Fruit fly (Drosophila melanogaster) whole organism, embryonic: ENCODE data around the gene CG34295.

Source experiments
- CG10147 ChIP-seq: fragments of 200-800 bp; sonication (Bioruptor generic); optimal IDR thresholded peaks from 2 replicates; lab custom pipeline; 2019; ENCODE audit warnings: missing biosample characterization, mild to moderate bottlenecking, missing genetic modification characterization, moderate library complexity
- CG10462 ChIP-seq: fragments of 200-800 bp; sonication (Bioruptor generic); optimal IDR thresholded peaks from 2 replicates; lab custom pipeline; 2016; ENCODE audit warnings: missing biosample characterization, missing genetic modification characterization
- CG12219 ChIP-seq: fragments of 200-800 bp; sonication (Bioruptor generic); optimal IDR thresholded peaks from 3 replicates; lab custom pipeline; 2018; ENCODE audit warnings: missing biosample characterization, mild to moderate bottlenecking, missing genetic modification characterization
- CG12299 ChIP-seq: fragments of 200-800 bp; sonication (Bioruptor generic); optimal IDR thresholded peaks from 2 replicates; lab custom pipeline; 2018; ENCODE audit warnings: missing biosample characterization, mild to moderate bottlenecking, missing genetic modification characterization
- CG12769 ChIP-seq: fragments of 200-800 bp; sonication (Bioruptor generic); optimal IDR thresholded peaks from 2 replicates; lab custom pipeline; 2019; ENCODE audit warnings: missing biosample characterization, mild to moderate bottlenecking, missing genetic modification characterization, moderate library complexity
- CG13624 ChIP-seq: fragments of 200-800 bp; sonication (Bioruptor generic); optimal IDR thresholded peaks from 2 replicates; lab custom pipeline; 2016; ENCODE audit warnings: missing biosample characterization, missing genetic modification characterization
- CG13894 ChIP-seq: fragments of 200-800 bp; sonication (Bioruptor generic); optimal IDR thresholded peaks from 3 replicates; lab custom pipeline; 2018; ENCODE audit warnings: missing biosample characterization, mild to moderate bottlenecking, missing genetic modification characterization, moderate library complexity
- CG18011 ChIP-seq: fragments of 200-800 bp; sonication (Bioruptor generic); optimal IDR thresholded peaks from 2 replicates; lab custom pipeline; 2017; ENCODE audit warnings: missing biosample characterization, missing genetic modification characterization, mild to moderate bottlenecking, moderate library complexity, missing genotype
- CG18599 ChIP-seq: fragments of 200-800 bp; sonication (Bioruptor generic); optimal IDR thresholded peaks from 3 replicates; lab custom pipeline; 2017; ENCODE audit warnings: missing biosample characterization, missing genetic modification characterization, mild to moderate bottlenecking, moderate library complexity, missing genetic modification reagents
- CG2129 ChIP-seq: fragments of 200-800 bp; sonication (Bioruptor generic); IDR thresholded peaks from 2 replicates; pipeline ENCODE4 v1.3.6; 2022; ENCODE audit warnings: missing biosample characterization, missing genetic modification characterization; ENCODE audit not compliant: partially characterized antibody
- CG31365 ChIP-seq: fragments of 200-800 bp; sonication (Bioruptor generic); optimal IDR thresholded peaks from 2 replicates; lab custom pipeline; 2018; ENCODE audit warnings: missing biosample characterization, mild to moderate bottlenecking, missing genetic modification characterization
- CG32532 ChIP-seq: fragments of 200-800 bp; sonication (Bioruptor generic); IDR thresholded peaks from 2 replicates; pipeline ENCODE4 v1.3.6; 2022; ENCODE audit warnings: missing biosample characterization, missing genetic modification characterization
- CG3281 ChIP-seq: fragments of 200-800 bp; sonication (Bioruptor generic); optimal IDR thresholded peaks from 3 replicates; lab custom pipeline; 2017; ENCODE audit warnings: missing biosample characterization, mild to moderate bottlenecking, missing genetic modification characterization
- CG4820 ChIP-seq: fragments of 200-800 bp; sonication (Bioruptor generic); optimal IDR thresholded peaks from 3 replicates; lab custom pipeline; 2016; ENCODE audit warnings: missing biosample characterization, missing genetic modification characterization
- CG6254 ChIP-seq: fragments of 200-800 bp; sonication (Bioruptor generic); optimal IDR thresholded peaks from 3 replicates; lab custom pipeline; 2017; ENCODE audit warnings: mild to moderate bottlenecking, missing biosample characterization, missing genetic modification reagents, missing genetic modification characterization
- CG7357 ChIP-seq: fragments of 200-800 bp; sonication (Bioruptor generic); IDR thresholded peaks from 3 replicates; pipeline ENCODE4 v1.3.6; 2022; ENCODE audit warnings: missing biosample characterization, missing genetic modification characterization
- CG9876 ChIP-seq: fragments of 200-800 bp; sonication (Bioruptor generic); optimal IDR thresholded peaks from 2 replicates; lab custom pipeline; 2016; ENCODE audit warnings: missing biosample characterization, missing genetic modification characterization
- Dek ChIP-seq: fragments of 200-800 bp; sonication (Bioruptor generic); optimal IDR thresholded peaks from 3 replicates; lab custom pipeline; 2019; ENCODE audit warnings: missing biosample characterization, mild to moderate bottlenecking, missing genetic modification characterization, moderate library complexity
- Doc3 ChIP-seq: fragments of 200-800 bp; sonication (Bioruptor generic); IDR thresholded peaks from 3 replicates; pipeline ENCODE4 v1.3.6; 2022; ENCODE audit warnings: missing biosample characterization, missing genetic modification characterization; ENCODE audit not compliant: partially characterized antibody
- E2f2 ChIP-seq: fragments of 200-800 bp; sonication (Bioruptor generic); IDR thresholded peaks from 2 replicates; pipeline ENCODE4 v1.3.6; 2022; ENCODE audit warnings: missing biosample characterization, missing genetic modification characterization
- H15 ChIP-seq: fragments of 200-800 bp; sonication (Bioruptor generic); IDR thresholded peaks from 3 replicates; pipeline ENCODE4 v1.3.6; 2022; ENCODE audit warnings: missing biosample characterization, missing genetic modification characterization
- Hr51 ChIP-seq, 2 experiments: fragments of 200-800 bp; sonication (Bioruptor generic); optimal IDR thresholded peaks; 2 replicates in 1 of 2; 3 replicates in 1 of 2; lab custom pipeline; 2016 to 2018; ENCODE audit warnings: missing biosample characterization in 2 of 2, missing genetic modification characterization in 2 of 2, mild to moderate bottlenecking in 1 of 2, moderate library complexity in 1 of 2
- Meics ChIP-seq: fragments of 200-800 bp; sonication (Bioruptor generic); optimal IDR thresholded peaks from 2 replicates; lab custom pipeline; 2017; ENCODE audit warnings: missing biosample characterization, mild to moderate bottlenecking, missing genetic modification characterization
- Ptx1 ChIP-seq: fragments of 200-800 bp; sonication (Bioruptor generic); IDR thresholded peaks from 2 replicates; pipeline ENCODE4 v1.3.6; 2022; ENCODE audit warnings: missing biosample characterization, missing genetic modification characterization
- Rfx ChIP-seq: fragments of 200-800 bp; sonication (Bioruptor generic); IDR thresholded peaks from 2 replicates; pipeline ENCODE4 v1.3.6; 2022; ENCODE audit warnings: missing biosample characterization, missing genetic modification characterization
- Sin3A ChIP-seq: fragments of >200 bp; optimal IDR thresholded peaks from 2 replicates; lab custom pipeline; 2018
- Vsx1 ChIP-seq: fragments of 200-800 bp; sonication (Bioruptor generic); optimal IDR thresholded peaks from 2 replicates; lab custom pipeline; 2017; ENCODE audit warnings: missing biosample characterization, mild to moderate bottlenecking, missing genetic modification characterization, missing genetic modification reagents
- Xrp1 ChIP-seq: fragments of 200-800 bp; sonication (Bioruptor generic); IDR thresholded peaks from 2 replicates; pipeline ENCODE4 v1.3.6; 2022; ENCODE audit warnings: missing biosample characterization, missing genetic modification characterization
- ab ChIP-seq: fragments of 200-800 bp; sonication (Bioruptor generic); optimal IDR thresholded peaks from 2 replicates; lab custom pipeline; 2016; ENCODE audit warnings: missing biosample characterization, missing genetic modification characterization
- bsh ChIP-seq, 2 experiments: fragments of 200-800 bp; sonication (Bioruptor generic); optimal IDR thresholded peaks; 2 replicates each; lab custom pipeline; 2017 to 2018; ENCODE audit warnings: mild to moderate bottlenecking in 2 of 2, missing biosample characterization in 2 of 2, missing genetic modification characterization in 2 of 2, moderate library complexity in 1 of 2
- btn ChIP-seq: fragments of 200-800 bp; sonication (Bioruptor generic); optimal IDR thresholded peaks from 2 replicates; lab custom pipeline; 2016; ENCODE audit warnings: missing biosample characterization, missing genetic modification characterization
- chm ChIP-seq: fragments of 200-800 bp; sonication (Bioruptor generic); IDR thresholded peaks from 2 replicates; pipeline ENCODE4 v1.3.6; 2022; ENCODE audit warnings: missing biosample characterization, missing genetic modification characterization
- dmrt11E ChIP-seq: fragments of 200-800 bp; sonication (Bioruptor generic); optimal IDR thresholded peaks from 3 replicates; lab custom pipeline; 2018; ENCODE audit warnings: missing biosample characterization, mild to moderate bottlenecking, missing genetic modification characterization, moderate library complexity
- exex ChIP-seq: fragments of 200-800 bp; sonication (Bioruptor generic); optimal IDR thresholded peaks from 4 replicates; lab custom pipeline; 2018; ENCODE audit warnings: missing biosample characterization, mild to moderate bottlenecking, missing genetic modification characterization, moderate library complexity
- fd96Cb ChIP-seq: fragments of 200-800 bp; sonication (Bioruptor generic); optimal IDR thresholded peaks from 2 replicates; lab custom pipeline; 2018; ENCODE audit warnings: missing biosample characterization, mild to moderate bottlenecking, missing genetic modification characterization, moderate library complexity
- gfzf ChIP-seq: fragments of 200-800 bp; sonication (Bioruptor generic); optimal IDR thresholded peaks from 2 replicates; lab custom pipeline; 2016; ENCODE audit warnings: missing biosample characterization, mild to moderate bottlenecking, missing genetic modification characterization, moderate library complexity
- ind ChIP-seq: fragments of 200-800 bp; sonication (Bioruptor generic); optimal IDR thresholded peaks from 3 replicates; lab custom pipeline; 2016; ENCODE audit warnings: missing biosample characterization, missing genetic modification characterization
- jigr1 ChIP-seq: fragments of 200-800 bp; sonication (Bioruptor generic); IDR thresholded peaks from 3 replicates; pipeline ENCODE4 v1.3.6; 2022; ENCODE audit warnings: missing biosample characterization, missing genetic modification characterization
- jing ChIP-seq: fragments of 200-800 bp; sonication (Bioruptor generic); optimal IDR thresholded peaks from 2 replicates; lab custom pipeline; 2018; ENCODE audit warnings: missing biosample characterization, mild to moderate bottlenecking, missing genetic modification characterization
- kni ChIP-seq: fragments of 200-800 bp; sonication (Bioruptor generic); optimal IDR thresholded peaks from 3 replicates; lab custom pipeline; 2017; ENCODE audit warnings: mild to moderate bottlenecking, missing biosample characterization, missing genetic modification reagents, missing genetic modification characterization
- pan ChIP-seq, 4 experiments: fragments of >200 bp in 3 of 4; fragments of 200-800 bp in 1 of 4; sonication (Bioruptor generic) in 1 of 4; optimal IDR thresholded peaks in 3 of 4; IDR thresholded peaks in 1 of 4; 2 replicates each; pipeline versions ENCODE4 v1.3.6 to Lab custom; 2017 to 2022; ENCODE audit warnings: missing biosample characterization in 2 of 4, missing genetic modification characterization in 2 of 4, mixed read lengths in 1 of 4
- pho ChIP-seq: fragments of 200-800 bp; sonication (Bioruptor generic); optimal IDR thresholded peaks from 2 replicates; lab custom pipeline; 2016; ENCODE audit warnings: missing biosample characterization, missing genetic modification characterization
- sc ChIP-seq, 3 experiments: fragments of >200 bp in 2 of 3; fragments of 200-800 bp in 1 of 3; sonication (Bioruptor generic) in 1 of 3; optimal IDR thresholded peaks; 2 replicates in 2 of 3; 3 replicates in 1 of 3; lab custom pipeline; 2017; ENCODE audit warnings: mild to moderate bottlenecking in 1 of 3, missing biosample characterization in 1 of 3, missing genetic modification characterization in 1 of 3, missing genetic modification reagents in 1 of 3
- sna ChIP-seq: fragments of 200-800 bp; sonication (Bioruptor generic); IDR thresholded peaks from 2 replicates; pipeline ENCODE4 v1.3.6; 2022; ENCODE audit warnings: missing biosample characterization, missing genetic modification characterization; ENCODE audit not compliant: partially characterized antibody
- tll ChIP-seq, 2 experiments: fragments of 200-800 bp in 1 of 2; fragments of >200 bp in 1 of 2; sonication (Bioruptor generic) in 1 of 2; optimal IDR thresholded peaks; 2 replicates each; lab custom pipeline; 2017 to 2019; ENCODE audit warnings: missing biosample characterization in 2 of 2, missing genetic modification characterization in 2 of 2, mild to moderate bottlenecking in 1 of 2, moderate library complexity in 1 of 2
- tna ChIP-seq: fragments of 200-800 bp; sonication (Bioruptor generic); IDR thresholded peaks from 2 replicates; pipeline ENCODE4 v1.3.6; 2022; ENCODE audit warnings: missing biosample characterization, missing genetic modification characterization; ENCODE audit not compliant: partially characterized antibody
- twi ChIP-seq: fragments of 200-800 bp; optimal IDR thresholded peaks from 2 replicates; lab custom pipeline; 2019; ENCODE audit warnings: missing biosample characterization, mild to moderate bottlenecking, missing genetic modification characterization, moderate library complexity
- tx ChIP-seq: fragments of 200-800 bp; sonication (Bioruptor generic); optimal IDR thresholded peaks from 2 replicates; lab custom pipeline; 2016; ENCODE audit warnings: missing biosample characterization, missing genetic modification characterization
- zf30C ChIP-seq: fragments of 200-800 bp; sonication (Bioruptor generic); optimal IDR thresholded peaks from 3 replicates; lab custom pipeline; 2018; ENCODE audit warnings: missing biosample characterization, mild to moderate bottlenecking, missing genetic modification characterization

CG34295 gene

DNA sequence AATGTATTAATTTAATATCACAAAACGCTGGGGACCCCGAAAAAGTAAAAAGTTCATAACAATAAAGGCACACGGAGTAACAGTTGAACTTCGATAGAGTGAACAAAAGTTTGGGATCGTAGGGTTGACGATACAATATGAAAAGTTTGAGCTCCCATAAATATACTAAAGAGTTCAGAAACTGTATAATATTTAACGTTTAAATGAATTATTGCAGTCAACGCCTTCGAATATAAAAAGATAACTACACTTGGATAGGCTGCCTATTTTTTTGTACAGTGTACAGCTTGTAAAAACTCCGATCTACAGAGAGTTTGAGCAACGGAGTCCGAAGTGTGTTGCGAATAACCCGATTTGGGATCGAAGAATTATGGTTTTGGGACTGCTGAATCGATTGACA is 41.3 kb downstream of the CG34295 start (continued):
- no peak for TF ChIP-seq ab (GFP tag; lab: Kevin White, UChicago)
- TF ChIP-seq CG12219, result no peak
- no peak for TF ChIP-seq CG3281 (GFP tag; lab: Kevin White, UChicago)
- TF ChIP-seq pan (optimal IDR thresholded peaks at IDR 0.05; lab: Kevin White, UChicago), result no peak
- TF ChIP-seq pan (GFP tag; optimal IDR thresholded peaks at IDR 0.05 in 1 of 2, IDR thresholded peaks at IDR 0.05 in 1 of 2), result peak in 1 of 2 experiments; percentile 14
- TF ChIP-seq Meics (GFP tag; lab: Kevin White, UChicago), result peak; percentile 10
- TF ChIP-seq CG10147, result peak; percentile 2
- TF ChIP-seq CG9876 (GFP tag; lab: Kevin White, UChicago), result no peak
- TF ChIP-seq sc (optimal IDR thresholded peaks at IDR 0.05; lab: Kevin White, UChicago), result no peak
- no peak for TF ChIP-seq sc (GFP tag; optimal IDR thresholded peaks at IDR 0.05; lab: Kevin White, UChicago)
- peak; percentile 23 for TF ChIP-seq CG4820 (GFP tag; lab: Kevin White, UChicago)
- no peak for TF ChIP-seq chm (GFP tag; lab: Robert Waterston, UW)
- TF ChIP-seq tll (GFP tag; optimal IDR thresholded peaks at IDR 0.05; lab: Kevin White, UChicago), result no peak
- TF ChIP-seq CG13894 (tag; lab: Kevin White, UChicago), result no peak
- TF ChIP-seq CG31365 (tag; lab: Kevin White, UChicago), result no peak
- peak; percentile 10; the same call in 1 of the 2 replicates for TF ChIP-seq Rfx (GFP tag; lab: Robert Waterston, UW)
- no peak for TF ChIP-seq CG32532
- no peak for TF ChIP-seq jing (GFP tag; lab: Kevin White, UChicago)
- no peak for TF ChIP-seq Sin3A (lab: Kevin White, UChicago)
- no peak for TF ChIP-seq CG18011 (GFP tag; lab: Kevin White, UChicago)
- no peak for TF ChIP-seq E2f2 (GFP tag; lab: Robert Waterston, UW)
- no peak for TF ChIP-seq tx
- no peak for TF ChIP-seq CG7357 (GFP tag; lab: Robert Waterston, UW)
- TF ChIP-seq CG13624 (GFP tag; lab: Kevin White, UChicago), result no peak
- TF ChIP-seq fd96Cb (tag; lab: Kevin White, UChicago), result no peak
- no peak for TF ChIP-seq sna (GFP tag; lab: Robert Waterston, UW)
- peak in 1 of 2 experiments; percentile 3 for TF ChIP-seq bsh (GFP tag; optimal IDR thresholded peaks at IDR 0.05; lab: Kevin White, UChicago)
- TF ChIP-seq dmrt11E (tag; lab: Kevin White, UChicago), result no peak
- no peak for TF ChIP-seq CG18599 (GFP tag; lab: Kevin White, UChicago)
- TF ChIP-seq Dek, result no peak
- TF ChIP-seq btn (GFP tag; lab: Kevin White, UChicago), result no peak
- TF ChIP-seq tna, result no peak
- TF ChIP-seq CG2129 (GFP tag; lab: Robert Waterston, UW), result no peak
- TF ChIP-seq Vsx1 (GFP tag; lab: Kevin White, UChicago), result no peak
- TF ChIP-seq pho, result no peak
- TF ChIP-seq CG12299 (tag; lab: Kevin White, UChicago), result no peak
- TF ChIP-seq twi (tag; lab: Kevin White, UChicago), result no peak
- no peak for TF ChIP-seq Doc3
- no peak for TF ChIP-seq CG10462 (GFP tag; lab: Kevin White, UChicago)
- TF ChIP-seq Xrp1 (GFP tag; lab: Robert Waterston, UW), result no peak
- TF ChIP-seq CG6254 (GFP tag; lab: Kevin White, UChicago), result no peak
- no peak for TF ChIP-seq kni (GFP tag; lab: Kevin White, UChicago)
- TF ChIP-seq exex (tag; lab: Kevin White, UChicago), result no peak
- no peak for TF ChIP-seq gfzf (GFP tag; lab: Kevin White, UChicago)
- no peak for TF ChIP-seq CG12769 (tag; lab: Kevin White, UChicago)
- peak in 1 of 2 experiments; percentile 47 for TF ChIP-seq Hr51 (GFP tag; optimal IDR thresholded peaks at IDR 0.05; lab: Kevin White, UChicago)
- no peak for TF ChIP-seq H15 (GFP tag; lab: Robert Waterston, UW)
- no peak for TF ChIP-seq Ptx1 (GFP tag; lab: Robert Waterston, UW)
- peak; percentile 35 for TF ChIP-seq zf30C (GFP tag; lab: Kevin White, UChicago)
- no peak for TF ChIP-seq ind (GFP tag; lab: Kevin White, UChicago)
- TF ChIP-seq jigr1 (GFP tag; lab: Robert Waterston, UW), result no peak
